Worm (Caenorhabditis elegans): Measurements from ENCODE around the gene drn-1.

ce11 chrII:5222830-5223229, 48.8 kb downstream of the drn-1 start:
- TF ChIP-seq dao-5 (tag; optimal IDR thresholded peaks at IDR 0.05): no peak
- no peak for TF ChIP-seq him-1 (tag; optimal IDR thresholded peaks at IDR 0.05)
